Fruit fly (Drosophila melanogaster): ENCODE results near the gene mira.

Gene mira

DNA sequence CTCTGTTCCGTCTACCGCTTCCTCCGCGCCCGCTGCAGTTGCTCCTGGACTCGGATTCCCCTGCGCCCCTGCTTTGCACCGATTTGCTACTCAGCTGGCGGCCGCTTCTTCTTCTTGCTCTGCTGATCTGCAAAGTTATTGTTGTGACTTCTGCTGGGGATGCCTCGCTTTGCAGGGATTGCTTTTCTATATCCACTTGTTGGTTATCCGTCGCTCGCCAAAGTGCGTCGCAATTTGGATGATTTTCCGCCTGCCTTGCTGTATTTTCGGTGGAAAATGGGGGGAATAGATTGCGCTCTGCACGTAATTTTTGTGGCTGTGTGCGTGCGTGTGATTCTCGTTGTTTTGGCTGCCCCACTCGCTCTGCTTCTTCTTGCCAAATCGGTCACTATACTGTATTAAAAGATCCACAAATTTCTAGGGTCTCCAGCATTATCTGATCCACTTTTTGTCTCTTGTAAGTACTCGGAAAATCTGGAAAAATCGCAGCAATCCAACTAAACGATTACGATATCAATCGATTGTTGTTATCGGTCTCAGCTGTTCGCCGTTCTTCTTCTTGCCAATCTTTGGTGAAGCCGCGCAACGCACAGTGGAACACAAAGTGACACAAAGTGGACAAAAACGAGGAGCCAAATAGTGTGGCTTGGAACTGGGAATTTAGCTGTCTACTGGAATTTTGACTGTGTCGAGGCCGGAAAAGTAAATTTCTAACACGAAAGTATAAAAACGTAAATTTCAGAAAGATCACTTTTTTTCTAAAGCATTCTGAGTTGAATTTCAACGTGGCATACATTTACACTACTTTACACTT, 31.8 kb downstream of the mira start, which contains the start of gene ClpX (continued):
- peak; percentile 18 for TF ChIP-seq exex (tag; optimal IDR thresholded peaks at IDR 0.05)
- TF ChIP-seq zen2 (GFP tag; IDR thresholded peaks at IDR 0.05; ENCODE audit: partially characterized antibody), result peak; percentile 28; the same call in 1 of the 3 replicates
- no peak for TF ChIP-seq dimm (GFP tag; IDR thresholded peaks at IDR 0.05)
- no peak for TF ChIP-seq CG10274 (GFP tag; optimal IDR thresholded peaks at IDR 0.05)
- TF ChIP-seq CG13287 (GFP tag; IDR thresholded peaks at IDR 0.05; ENCODE audit: partially characterized antibody), result peak; percentile 80
- no peak for TF ChIP-seq tup (GFP tag; optimal IDR thresholded peaks at IDR 0.05)
- TF ChIP-seq wor (GFP tag; IDR thresholded peaks at IDR 0.05), result no peak
- no peak for TF ChIP-seq HLH54F (GFP tag; optimal IDR thresholded peaks at IDR 0.05)
- TF ChIP-seq hbn (GFP tag; IDR thresholded peaks at IDR 0.05; ENCODE audit: partially characterized antibody), result peak; percentile 70
- peak; percentile 26; the same call in 1 of the 3 replicates for TF ChIP-seq ken (GFP tag; IDR thresholded peaks at IDR 0.05)
- peak; percentile 29 for TF ChIP-seq CG10147 (GFP tag; optimal IDR thresholded peaks at IDR 0.05)
- TF ChIP-seq PHDP (tag; optimal IDR thresholded peaks at IDR 0.05), result peak; percentile 17
- TF ChIP-seq MBD-R2 (GFP tag; IDR thresholded peaks at IDR 0.05), result peak; percentile 73
- TF ChIP-seq tin (GFP tag; optimal IDR thresholded peaks at IDR 0.05), result no peak
- TF ChIP-seq br (optimal IDR thresholded peaks at IDR 0.05), result no peak
- TF ChIP-seq CG8281 (tag; optimal IDR thresholded peaks at IDR 0.05), result no peak
- peak; percentile 18 for TF ChIP-seq CG17912 (GFP tag; optimal IDR thresholded peaks at IDR 0.05)
- no peak for TF ChIP-seq cad (GFP tag; optimal IDR thresholded peaks at IDR 0.05)
- no peak for TF ChIP-seq Six4 (GFP tag; optimal IDR thresholded peaks at IDR 0.05)
- no peak for TF ChIP-seq Hr3 (GFP tag; optimal IDR thresholded peaks at IDR 0.05)
- no peak for TF ChIP-seq CG32772 (GFP tag; IDR thresholded peaks at IDR 0.05)
- 0 out of 2 replicates have a peak, but pooled peaks have one; percentile 10 for TF ChIP-seq sens-2 (GFP tag; IDR thresholded peaks at IDR 0.05)
- TF ChIP-seq trem (tag; optimal IDR thresholded peaks at IDR 0.05), result peak; percentile 57
- TF ChIP-seq CG13123 (GFP tag; optimal IDR thresholded peaks at IDR 0.05), result no peak
- no peak for TF ChIP-seq CG8290 (GFP tag; optimal IDR thresholded peaks at IDR 0.05)
- peak in 1 of 2 experiments; percentile 50 for TF ChIP-seq CG8290 (tag; optimal IDR thresholded peaks at IDR 0.05)
- TF ChIP-seq peb (GFP tag; IDR thresholded peaks at IDR 0.05), result no peak
- no peak for TF ChIP-seq CG4854 (GFP tag; optimal IDR thresholded peaks at IDR 0.05)
- TF ChIP-seq Atf3 (GFP tag; optimal IDR thresholded peaks at IDR 0.05), result no peak
- TF ChIP-seq ind (GFP tag; optimal IDR thresholded peaks at IDR 0.05), result no peak
- no peak for TF ChIP-seq Mad (GFP tag; optimal IDR thresholded peaks at IDR 0.05)
- TF ChIP-seq Dll (GFP tag; IDR thresholded peaks at IDR 0.05; ENCODE audit: partially characterized antibody), result peak; percentile 75
- no peak for TF ChIP-seq CG6689 (GFP tag; IDR thresholded peaks at IDR 0.05)
- no peak for TF ChIP-seq croc (GFP tag; conservative IDR thresholded peaks at IDR 0.05)
- TF ChIP-seq CG12744 (GFP tag; optimal IDR thresholded peaks at IDR 0.05), result no peak
- no peak for TF ChIP-seq tap (tag; optimal IDR thresholded peaks at IDR 0.05)
- peak; percentile 80 for TF ChIP-seq sna (GFP tag; IDR thresholded peaks at IDR 0.05; ENCODE audit: partially characterized antibody)
- peak; percentile 2 for TF ChIP-seq CG33557 (GFP tag; optimal IDR thresholded peaks at IDR 0.05)
- TF ChIP-seq Fer3 (tag; optimal IDR thresholded peaks at IDR 0.05), result no peak
- TF ChIP-seq lilli (GFP tag; optimal IDR thresholded peaks at IDR 0.05), result peak; percentile 5
- TF ChIP-seq Ets97D (GFP tag; optimal IDR thresholded peaks at IDR 0.05), result no peak
- TF ChIP-seq hkb (optimal IDR thresholded peaks at IDR 0.05), result no peak
- 0 out of 2 replicates have a peak, but pooled peaks have one; percentile 10 for TF ChIP-seq hkb (GFP tag; IDR thresholded peaks at IDR 0.05)
- TF ChIP-seq HLHmδ (GFP tag; optimal IDR thresholded peaks at IDR 0.05), result peak; percentile 29
- peak; percentile 16 for TF ChIP-seq grau (tag; optimal IDR thresholded peaks at IDR 0.05)
- TF ChIP-seq CG17186 (GFP tag; optimal IDR thresholded peaks at IDR 0.05), result peak; percentile 81
- no peak for TF ChIP-seq Neu2 (GFP tag; optimal IDR thresholded peaks at IDR 0.05; ENCODE audit: borderline replicate concordance)
- peak; percentile 77 for TF ChIP-seq HmgZ (tag; optimal IDR thresholded peaks at IDR 0.05)
- TF ChIP-seq E2f2 (GFP tag; IDR thresholded peaks at IDR 0.05), result peak; percentile 35; the same call in 1 of the 2 replicates
- peak; percentile 81 for TF ChIP-seq Med (GFP tag)
